Worm (Caenorhabditis elegans): ENCODE measurements around the gene C44B7.7.

- TF ChIP-seq unc-86 (tag; optimal IDR thresholded peaks at IDR 0.05) (no peak), ceh-45 (GFP tag; IDR thresholded peaks at IDR 0.05) (no peak), ama-1 (optimal IDR thresholded peaks at IDR 0.05) (no peak), npax-4 (tag; optimal IDR thresholded peaks at IDR 0.05) (no peak), pha-4 (tag; optimal IDR thresholded peaks at IDR 0.05) (no peak), K02D7.2 (tag; optimal IDR thresholded peaks at IDR 0.05) (no peak), fkh-10 (GFP tag; optimal IDR thresholded peaks at IDR 0.05) (no peak), lin-11 (tag; optimal IDR thresholded peaks at IDR 0.05) (no peak), ttx-3 (tag; optimal IDR thresholded peaks at IDR 0.05) (no peak), ceh-31 (tag; optimal IDR thresholded peaks at IDR 0.05) (no peak), unc-3 (GFP tag; conservative IDR thresholded peaks at IDR 0.05) (no peak), unc-3 (tag; optimal IDR thresholded peaks at IDR 0.05) (no peak), C38D4.7 (GFP tag; optimal IDR thresholded peaks at IDR 0.05) (no peak), ceh-34 (tag; optimal IDR thresholded peaks at IDR 0.05) (no peak)
These were observed 45.3 kb downstream of the C44B7.7 start, which contains the start of gene egl-27 for ce11 chrII:6834582-6835058.
